Worm (Caenorhabditis elegans): ENCODE data around the gene srbc-1.

The srbc-1 gene

ce11 chrV:3284629-3285028 is 17.2 kb downstream of the srbc-1 start, which contains the start of gene F35F10.5:
TSS of gene F35F10.5 (plus strand) at chrV:3284929.
- no peak for TF ChIP-seq ztf-11 (tag; optimal IDR thresholded peaks at IDR 0.05)
- TF ChIP-seq ham-2 (GFP tag; optimal IDR thresholded peaks at IDR 0.05): no peak
- no peak for TF ChIP-seq nhr-237 (tag; optimal IDR thresholded peaks at IDR 0.05)
- no peak for TF ChIP-seq ceh-83 (GFP tag; optimal IDR thresholded peaks at IDR 0.05)
- TF ChIP-seq sem-2 (GFP tag; optimal IDR thresholded peaks at IDR 0.05): no peak
- no peak for TF ChIP-seq sptf-1 (tag; optimal IDR thresholded peaks at IDR 0.05)
- TF ChIP-seq flh-1 (GFP tag; optimal IDR thresholded peaks at IDR 0.05): no peak
- TF ChIP-seq elt-1 (tag; optimal IDR thresholded peaks at IDR 0.05; ENCODE audit: borderline replicate concordance, insufficient read depth): no peak
- TF ChIP-seq unc-120 (tag; optimal IDR thresholded peaks at IDR 0.05; ENCODE audit: poor library complexity, severe bottlenecking): no peak
- TF ChIP-seq lsy-2 (tag; optimal IDR thresholded peaks at IDR 0.05): no peak
- no peak for TF ChIP-seq cnd-1 (tag; optimal IDR thresholded peaks at IDR 0.05)

- TF ChIP-seq pha-4 (tag; optimal IDR thresholded peaks at IDR 0.05) (no peak), ceh-43 (GFP tag; optimal IDR thresholded peaks at IDR 0.05) (no peak), nhr-12 (tag; optimal IDR thresholded peaks at IDR 0.05) (no peak), cnd-1 (tag; optimal IDR thresholded peaks at IDR 0.05) (no peak), unc-39 (tag; optimal IDR thresholded peaks at IDR 0.05) (no peak), drap-1 (GFP tag; optimal IDR thresholded peaks at IDR 0.05) (no peak), ces-1 (GFP tag; optimal IDR thresholded peaks at IDR 0.05) (no peak), sptf-1 (tag; optimal IDR thresholded peaks at IDR 0.05) (no peak), flh-1 (GFP tag; optimal IDR thresholded peaks at IDR 0.05) (no peak), elt-1 (tag; optimal IDR thresholded peaks at IDR 0.05; ENCODE audit: borderline replicate concordance, insufficient read depth) (no peak), lsy-2 (tag; optimal IDR thresholded peaks at IDR 0.05) (no peak), ceh-83 (GFP tag; optimal IDR thresholded peaks at IDR 0.05) (no peak)
Observed at ce11 chrV:3282957-3283356, 18.8 kb downstream of the srbc-1 start, which contains the start of gene str-64. TSS of gene str-64 (plus strand) at chrV:3283257.

ce11 chrV:3281523-3281922 is 20.3 kb downstream of the srbc-1 start, which contains the start of gene T28A11.25:
TSS of gene T28A11.25 (plus strand) at chrV:3281823.
- no peak for TF ChIP-seq ceh-39 (tag; optimal IDR thresholded peaks at IDR 0.05)
- no peak for TF ChIP-seq nhr-2 (tag; optimal IDR thresholded peaks at IDR 0.05)
- no peak for TF ChIP-seq cnd-1 (tag; optimal IDR thresholded peaks at IDR 0.05)

- no peak for TF ChIP-seq flh-1 (GFP tag; optimal IDR thresholded peaks at IDR 0.05)
- TF ChIP-seq cnd-1 (tag; optimal IDR thresholded peaks at IDR 0.05): no peak
- no peak for TF ChIP-seq zip-8 (tag; optimal IDR thresholded peaks at IDR 0.05)
- no peak for TF ChIP-seq blmp-1 (tag; optimal IDR thresholded peaks at IDR 0.05)
- no peak for TF ChIP-seq hlh-1 (tag; optimal IDR thresholded peaks at IDR 0.05)
- TF ChIP-seq ztf-11 (tag; optimal IDR thresholded peaks at IDR 0.05): no peak
- TF ChIP-seq ces-1 (GFP tag; optimal IDR thresholded peaks at IDR 0.05): no peak
- TF ChIP-seq unc-39 (tag; optimal IDR thresholded peaks at IDR 0.05): no peak
- no peak for TF ChIP-seq lin-13 (tag; optimal IDR thresholded peaks at IDR 0.05)
- no peak for TF ChIP-seq mls-2 (tag; optimal IDR thresholded peaks at IDR 0.05)
- no peak for TF ChIP-seq ceh-83 (GFP tag; optimal IDR thresholded peaks at IDR 0.05)
- no peak for TF ChIP-seq mab-5 (tag; optimal IDR thresholded peaks at IDR 0.05)
- no peak for TF ChIP-seq nhr-76 (tag; optimal IDR thresholded peaks at IDR 0.05)
- TF ChIP-seq sem-2 (GFP tag; optimal IDR thresholded peaks at IDR 0.05): no peak
- TF ChIP-seq ceh-43 (GFP tag; optimal IDR thresholded peaks at IDR 0.05): no peak
- TF ChIP-seq unc-120 (tag; optimal IDR thresholded peaks at IDR 0.05; ENCODE audit: poor library complexity, severe bottlenecking): no peak
- no peak for TF ChIP-seq nhr-28 (tag; optimal IDR thresholded peaks at IDR 0.05)
Observed at ce11 chrV:3280009-3280408, 21.8 kb downstream of the srbc-1 start, which contains the start of gene T28A11.2. TSS of gene T28A11.2 (plus strand) at chrV:3280379.

- no peak for TF ChIP-seq unc-62 (GFP tag; optimal IDR thresholded peaks at IDR 0.05)
- TF ChIP-seq zip-8 (tag; optimal IDR thresholded peaks at IDR 0.05): no peak
- TF ChIP-seq ces-1 (GFP tag; optimal IDR thresholded peaks at IDR 0.05): no peak
- no peak for TF ChIP-seq drap-1 (GFP tag; optimal IDR thresholded peaks at IDR 0.05)
- no peak for TF ChIP-seq sem-2 (GFP tag; optimal IDR thresholded peaks at IDR 0.05)
- TF ChIP-seq pha-4 (tag; optimal IDR thresholded peaks at IDR 0.05): no peak
- TF ChIP-seq mab-5 (tag; optimal IDR thresholded peaks at IDR 0.05): no peak
Observed at ce11 chrV:3279138-3279537, 22.7 kb downstream of the srbc-1 start.

- TF ChIP-seq lin-13 (tag; optimal IDR thresholded peaks at IDR 0.05): no peak
- TF ChIP-seq nhr-237 (tag; optimal IDR thresholded peaks at IDR 0.05): no peak
- TF ChIP-seq ceh-83 (GFP tag; optimal IDR thresholded peaks at IDR 0.05): no peak
- TF ChIP-seq elt-1 (tag; optimal IDR thresholded peaks at IDR 0.05; ENCODE audit: borderline replicate concordance, insufficient read depth): no peak
- TF ChIP-seq ztf-11 (tag; optimal IDR thresholded peaks at IDR 0.05): no peak
- no peak for TF ChIP-seq sptf-1 (tag; optimal IDR thresholded peaks at IDR 0.05)
- TF ChIP-seq ceh-43 (GFP tag; optimal IDR thresholded peaks at IDR 0.05): no peak
- TF ChIP-seq nhr-12 (tag; optimal IDR thresholded peaks at IDR 0.05): no peak
- no peak for TF ChIP-seq bed-3 (GFP tag; optimal IDR thresholded peaks at IDR 0.05)
- TF ChIP-seq ceh-39 (tag; optimal IDR thresholded peaks at IDR 0.05): no peak
- TF ChIP-seq M03D4.4 (tag; optimal IDR thresholded peaks at IDR 0.05): no peak
- TF ChIP-seq unc-62 (GFP tag; optimal IDR thresholded peaks at IDR 0.05): no peak
- no peak for TF ChIP-seq ham-2 (GFP tag; optimal IDR thresholded peaks at IDR 0.05)
- no peak for TF ChIP-seq lin-32 (GFP tag; optimal IDR thresholded peaks at IDR 0.05)
- TF ChIP-seq blmp-1 (tag; optimal IDR thresholded peaks at IDR 0.05): no peak
- TF ChIP-seq lsy-2 (tag; optimal IDR thresholded peaks at IDR 0.05): no peak
- TF ChIP-seq snpc-4 (tag; optimal IDR thresholded peaks at IDR 0.05): no peak
Observed at ce11 chrV:3278101-3278639, 23.6 kb downstream of the srbc-1 start, which contains the start of gene fbxa-64. TSS of gene fbxa-64 (minus strand) at chrV:3278151.
